Fruit fly (Drosophila melanogaster) whole organism, embryonic: ENCODE results near the gene Pvf3.

ENCODE experiments used
- Atf3 ChIP-seq: fragments of 200-800 bp; sonication (Bioruptor generic); optimal IDR thresholded peaks from 3 replicates; lab custom pipeline; 2016; ENCODE audit warnings: missing biosample characterization, missing genetic modification characterization
- CG10543 ChIP-seq: fragments of 200-800 bp; sonication (Bioruptor generic); optimal IDR thresholded peaks from 3 replicates; lab custom pipeline; 2017; ENCODE audit warnings: missing biosample characterization, mild to moderate bottlenecking, missing genetic modification characterization, moderate library complexity
- CG11398 ChIP-seq: fragments of 200-800 bp; sonication (Bioruptor generic); optimal IDR thresholded peaks from 2 replicates; lab custom pipeline; 2016; ENCODE audit warnings: missing biosample characterization, missing genetic modification characterization
- CG14965 ChIP-seq: fragments of 200-800 bp; sonication (Bioruptor generic); optimal IDR thresholded peaks from 2 replicates; lab custom pipeline; 2016; ENCODE audit warnings: missing biosample characterization, missing genetic modification characterization, borderline replicate concordance
- CG1603 ChIP-seq: fragments of 200-800 bp; sonication (Bioruptor generic); optimal IDR thresholded peaks from 2 replicates; lab custom pipeline; 2019; ENCODE audit warnings: missing biosample characterization, mild to moderate bottlenecking, missing genetic modification characterization, moderate library complexity
- CG1647 ChIP-seq: fragments of 200-800 bp; sonication (Bioruptor generic); optimal IDR thresholded peaks from 3 replicates; lab custom pipeline; 2016; ENCODE audit warnings: missing biosample characterization, missing genetic modification characterization
- CG16813 ChIP-seq: fragments of 200-800 bp; sonication (Bioruptor generic); IDR thresholded peaks from 3 replicates; pipeline ENCODE4 v1.3.6; 2022; ENCODE audit warnings: missing biosample characterization, missing genetic modification characterization; ENCODE audit not compliant: partially characterized antibody
- CG2199 ChIP-seq: fragments of 200-800 bp; sonication (Bioruptor generic); IDR thresholded peaks from 3 replicates; pipeline ENCODE4 v1.3.6; 2022; ENCODE audit warnings: missing biosample characterization, missing genetic modification characterization
- CG2875 ChIP-seq: fragments of 200-800 bp; sonication (Bioruptor generic); optimal IDR thresholded peaks from 2 replicates; lab custom pipeline; 2017; ENCODE audit warnings: missing biosample characterization, mild to moderate bottlenecking, missing genetic modification characterization, missing genetic modification reagents
- CG3163 ChIP-seq: fragments of 200-800 bp; sonication (Bioruptor generic); optimal IDR thresholded peaks from 3 replicates; lab custom pipeline; 2016; ENCODE audit warnings: missing biosample characterization, missing genetic modification characterization
- CG32767 ChIP-seq: fragments of 200-800 bp; sonication (Bioruptor generic); IDR thresholded peaks from 2 replicates; pipeline ENCODE4 v1.3.6; 2022; ENCODE audit warnings: missing biosample characterization, missing genetic modification characterization
- CG32772 ChIP-seq: fragments of 200-800 bp; sonication (Bioruptor generic); IDR thresholded peaks from 2 replicates; pipeline ENCODE4 v1.3.6; 2022; ENCODE audit warnings: missing biosample characterization, missing genetic modification characterization
- CG3407 ChIP-seq: fragments of 200-800 bp; sonication (Bioruptor generic); optimal IDR thresholded peaks from 2 replicates; lab custom pipeline; 2018; ENCODE audit warnings: missing biosample characterization, mild to moderate bottlenecking, missing genetic modification characterization
- CG3847 ChIP-seq: fragments of 200-800 bp; sonication (Bioruptor generic); IDR thresholded peaks from 2 replicates; pipeline ENCODE4 v1.3.6; 2022; ENCODE audit warnings: missing biosample characterization, missing genetic modification characterization
- CG6813 ChIP-seq: fragments of 200-800 bp; sonication (Bioruptor generic); optimal IDR thresholded peaks from 2 replicates; lab custom pipeline; 2017; ENCODE audit warnings: missing biosample characterization, missing genetic modification characterization, mild to moderate bottlenecking, moderate library complexity, missing genetic modification reagents
- CG7357 ChIP-seq: fragments of 200-800 bp; sonication (Bioruptor generic); IDR thresholded peaks from 3 replicates; pipeline ENCODE4 v1.3.6; 2022; ENCODE audit warnings: missing biosample characterization, missing genetic modification characterization
- CG7963 ChIP-seq: fragments of 200-800 bp; sonication (Bioruptor generic); IDR thresholded peaks from 3 replicates; pipeline ENCODE4 v1.3.6; 2022; ENCODE audit warnings: missing biosample characterization, missing genetic modification characterization; ENCODE audit not compliant: partially characterized antibody
- CG8089 ChIP-seq: fragments of 200-800 bp; sonication (Bioruptor generic); optimal IDR thresholded peaks from 3 replicates; lab custom pipeline; 2016; ENCODE audit warnings: missing biosample characterization, missing genetic modification characterization
- CG8290 ChIP-seq, 3 experiments: fragments of 200-800 bp; sonication (Bioruptor generic); optimal IDR thresholded peaks; 2 replicates each; lab custom pipeline; 2016 to 2019; ENCODE audit warnings: missing biosample characterization in 3 of 3, missing genetic modification characterization in 3 of 3, mild to moderate bottlenecking in 2 of 3, moderate library complexity in 1 of 3
- Dfd ChIP-seq, 2 experiments: fragments of >200 bp; optimal IDR thresholded peaks; 2 replicates each; lab custom pipeline; 2017; ENCODE audit warnings: missing biosample characterization in 2 of 2, missing genetic modification characterization in 2 of 2
- Dref ChIP-seq: fragments of 200-800 bp; sonication (Bioruptor generic); IDR thresholded peaks from 2 replicates; pipeline ENCODE4 v1.3.6; 2022; ENCODE audit warnings: missing biosample characterization, missing genetic modification characterization
- Elba2 ChIP-seq: fragments of 200-800 bp; sonication (Bioruptor generic); optimal IDR thresholded peaks from 3 replicates; lab custom pipeline; 2016; ENCODE audit warnings: missing biosample characterization, missing genetic modification characterization
- Hmr ChIP-seq: fragments of 200-800 bp; sonication (Bioruptor generic); optimal IDR thresholded peaks from 3 replicates; lab custom pipeline; 2017; ENCODE audit warnings: mild to moderate bottlenecking, missing biosample characterization, missing genetic modification reagents, missing genetic modification characterization
- NC2α ChIP-seq: fragments of 200-800 bp; sonication (Bioruptor generic); optimal IDR thresholded peaks from 2 replicates; lab custom pipeline; 2016; ENCODE audit warnings: missing biosample characterization, missing genetic modification characterization
- Nf-YB ChIP-seq: fragments of 200-800 bp; sonication (Bioruptor generic); optimal IDR thresholded peaks from 3 replicates; lab custom pipeline; 2019; ENCODE audit warnings: missing biosample characterization, mild to moderate bottlenecking, missing genetic modification characterization, moderate library complexity
- Ravus ChIP-seq: fragments of 200-800 bp; sonication (Bioruptor generic); IDR thresholded peaks from 2 replicates; pipeline ENCODE4 v1.3.6; 2022; ENCODE audit warnings: missing biosample characterization, missing genetic modification characterization
- Side ChIP-seq: fragments of 200-800 bp; sonication (Bioruptor generic); optimal IDR thresholded peaks from 2 replicates; lab custom pipeline; 2016; ENCODE audit warnings: missing biosample characterization, missing genetic modification characterization
- YL-1 ChIP-seq: fragments of 200-800 bp; sonication (Bioruptor generic); optimal IDR thresholded peaks from 3 replicates; lab custom pipeline; 2017; ENCODE audit warnings: missing biosample characterization, mild to moderate bottlenecking, missing genetic modification characterization
- ase ChIP-seq: fragments of 200-800 bp; sonication (Bioruptor generic); IDR thresholded peaks from 3 replicates; pipeline ENCODE4 v1.3.6; 2022; ENCODE audit warnings: missing biosample characterization, missing genetic modification characterization
- caup ChIP-seq: fragments of 200-800 bp; sonication (Bioruptor generic); optimal IDR thresholded peaks from 3 replicates; lab custom pipeline; 2017; ENCODE audit warnings: missing biosample characterization, mild to moderate bottlenecking, missing genetic modification characterization, moderate library complexity; ENCODE audit not compliant: severe bottlenecking
- chif ChIP-seq, 2 experiments: fragments of 200-800 bp; sonication (Bioruptor generic); optimal IDR thresholded peaks; 3 replicates each; lab custom pipeline; 2016; ENCODE audit warnings: missing biosample characterization in 2 of 2, missing genetic modification characterization in 2 of 2
- chm ChIP-seq: fragments of 200-800 bp; sonication (Bioruptor generic); IDR thresholded peaks from 2 replicates; pipeline ENCODE4 v1.3.6; 2022; ENCODE audit warnings: missing biosample characterization, missing genetic modification characterization
- danr ChIP-seq: fragments of 200-800 bp; sonication (Bioruptor generic); IDR thresholded peaks from 2 replicates; pipeline ENCODE4 v1.3.6; 2022; ENCODE audit warnings: missing biosample characterization, missing genetic modification characterization
- dati ChIP-seq: fragments of 200-800 bp; sonication (Bioruptor generic); IDR thresholded peaks from 2 replicates; pipeline ENCODE4 v1.3.6; 2022; ENCODE audit warnings: missing biosample characterization, missing genetic modification characterization
- dm ChIP-seq: fragments of 200-800 bp; sonication (Bioruptor generic); optimal IDR thresholded peaks from 3 replicates; lab custom pipeline; 2016; ENCODE audit warnings: missing biosample characterization, missing genetic modification characterization
- emc ChIP-seq: fragments of 200-800 bp; sonication (Bioruptor generic); optimal IDR thresholded peaks from 2 replicates; lab custom pipeline; 2016; ENCODE audit warnings: missing biosample characterization, missing genetic modification characterization
- ems ChIP-seq: fragments of 200-800 bp; sonication (Bioruptor generic); optimal IDR thresholded peaks from 3 replicates; lab custom pipeline; 2016; ENCODE audit warnings: missing biosample characterization, missing genetic modification characterization
- ewg ChIP-seq: fragments of 200-800 bp; sonication (Bioruptor generic); optimal IDR thresholded peaks from 3 replicates; lab custom pipeline; 2017; ENCODE audit warnings: mild to moderate bottlenecking, missing biosample characterization, missing genetic modification reagents, missing genetic modification characterization
- fru ChIP-seq: fragments of >200 bp; optimal IDR thresholded peaks from 2 replicates; lab custom pipeline; 2017
- grau ChIP-seq: fragments of 200-800 bp; optimal IDR thresholded peaks from 3 replicates; lab custom pipeline; 2019; ENCODE audit warnings: missing biosample characterization, mild to moderate bottlenecking, missing genetic modification characterization, moderate library complexity
- gsb-n ChIP-seq: fragments of 200-800 bp; sonication (Bioruptor generic); optimal IDR thresholded peaks from 3 replicates; lab custom pipeline; 2018; ENCODE audit warnings: missing biosample characterization, mild to moderate bottlenecking, missing genetic modification characterization
- insv ChIP-seq, 2 experiments: fragments of 200-800 bp; sonication (Bioruptor generic); optimal IDR thresholded peaks; 3 replicates each; lab custom pipeline; 2016 to 2018; ENCODE audit warnings: missing biosample characterization in 2 of 2, missing genetic modification characterization in 2 of 2
- mirr ChIP-seq: fragments of 200-800 bp; sonication (Bioruptor generic); optimal IDR thresholded peaks from 3 replicates; lab custom pipeline; 2018; ENCODE audit warnings: missing biosample characterization, mild to moderate bottlenecking, missing genetic modification characterization
- psq ChIP-seq: fragments of 200-800 bp; sonication (Bioruptor generic); optimal IDR thresholded peaks from 2 replicates; lab custom pipeline; 2017; ENCODE audit warnings: missing biosample characterization, missing genetic modification characterization
- shn ChIP-seq: fragments of 200-800 bp; sonication (Bioruptor generic); optimal IDR thresholded peaks from 3 replicates; lab custom pipeline; 2016; ENCODE audit warnings: missing biosample characterization, missing genetic modification characterization
- sqz ChIP-seq: fragments of 200-800 bp; sonication (Bioruptor generic); optimal IDR thresholded peaks from 3 replicates; lab custom pipeline; 2018; ENCODE audit warnings: missing biosample characterization, mild to moderate bottlenecking, missing genetic modification characterization
- tll ChIP-seq, 2 experiments: fragments of 200-800 bp in 1 of 2; fragments of >200 bp in 1 of 2; sonication (Bioruptor generic) in 1 of 2; optimal IDR thresholded peaks; 2 replicates each; lab custom pipeline; 2017 to 2019; ENCODE audit warnings: missing biosample characterization in 2 of 2, missing genetic modification characterization in 2 of 2, mild to moderate bottlenecking in 1 of 2, moderate library complexity in 1 of 2
- toy ChIP-seq: fragments of 200-800 bp; sonication (Bioruptor generic); IDR thresholded peaks from 2 replicates; pipeline ENCODE4 v1.3.6; 2022; ENCODE audit warnings: missing biosample characterization, missing genetic modification characterization
- trh ChIP-seq: fragments of 200-800 bp; sonication (Bioruptor generic); optimal IDR thresholded peaks from 2 replicates; lab custom pipeline; 2016; ENCODE audit warnings: missing biosample characterization, missing genetic modification characterization
- tup ChIP-seq: fragments of 200-800 bp; sonication (Bioruptor generic); optimal IDR thresholded peaks from 2 replicates; lab custom pipeline; 2016; ENCODE audit warnings: missing biosample characterization, mild to moderate bottlenecking, missing genetic modification characterization, moderate library complexity
- twi ChIP-seq: fragments of 200-800 bp; optimal IDR thresholded peaks from 2 replicates; lab custom pipeline; 2019; ENCODE audit warnings: missing biosample characterization, mild to moderate bottlenecking, missing genetic modification characterization, moderate library complexity
- z ChIP-seq: fragments of 200-800 bp; sonication (Bioruptor generic); IDR thresholded peaks from 3 replicates; pipeline ENCODE4 v1.3.6; 2022; ENCODE audit warnings: missing biosample characterization, missing genetic modification characterization

Gene Pvf3

dm6 chr2L:7148919-7149318 is 8.6 kb downstream of the Pvf3 start (continued):
- TF ChIP-seq CG6813 (GFP tag; lab: Kevin White, UChicago): no peak
- no peak for TF ChIP-seq tup (GFP tag; lab: Kevin White, UChicago)
- no peak for TF ChIP-seq Atf3 (GFP tag; lab: Kevin White, UChicago)
- no peak for TF ChIP-seq z (GFP tag; lab: Robert Waterston, UW)
- no peak for TF ChIP-seq trh (GFP tag; lab: Kevin White, UChicago)
- TF ChIP-seq NC2α (GFP tag; lab: Kevin White, UChicago): no peak
- no peak for TF ChIP-seq CG10543 (GFP tag; lab: Kevin White, UChicago)
- no peak for TF ChIP-seq CG8089 (GFP tag; lab: Kevin White, UChicago)
- TF ChIP-seq CG1603 (tag; lab: Kevin White, UChicago): peak; percentile 60
- no peak for TF ChIP-seq tll (GFP tag; optimal IDR thresholded peaks at IDR 0.05; lab: Kevin White, UChicago)
- no peak for TF ChIP-seq Dref (GFP tag; lab: Robert Waterston, UW)
- TF ChIP-seq Nf-YB (GFP tag; lab: Kevin White, UChicago): no peak
- no peak for TF ChIP-seq twi (tag; lab: Kevin White, UChicago)
- TF ChIP-seq CG2199 (GFP tag; lab: Robert Waterston, UW): no peak
- no peak for TF ChIP-seq CG8290 (GFP tag; optimal IDR thresholded peaks at IDR 0.05; lab: Kevin White, UChicago)
- TF ChIP-seq CG8290 (tag; optimal IDR thresholded peaks at IDR 0.05; lab: Kevin White, UChicago): peak in 1 of 2 experiments; percentile 25
- TF ChIP-seq Dfd (GFP tag; optimal IDR thresholded peaks at IDR 0.05; lab: Kevin White, UChicago): no peak
- no peak for TF ChIP-seq CG3163
- peak; percentile 13 for TF ChIP-seq CG2875 (GFP tag; lab: Kevin White, UChicago)
- no peak for TF ChIP-seq danr (GFP tag; lab: Robert Waterston, UW)
- TF ChIP-seq emc: no peak
- peak; percentile 23; the same call in 1 of the 2 replicates for TF ChIP-seq CG32767 (GFP tag; lab: Robert Waterston, UW)
- no peak for TF ChIP-seq Hmr
- TF ChIP-seq Ravus (GFP tag; lab: Robert Waterston, UW): no peak
- TF ChIP-seq sqz: no peak
- TF ChIP-seq mirr: no peak
- TF ChIP-seq chm (GFP tag; lab: Robert Waterston, UW): no peak
- 0 out of 3 replicates have a peak, but pooled peaks have one; percentile 28 for TF ChIP-seq CG7357 (GFP tag; lab: Robert Waterston, UW)
- no peak for TF ChIP-seq CG11398 (GFP tag; lab: Kevin White, UChicago)
- no peak for TF ChIP-seq CG14965 (GFP tag; lab: Kevin White, UChicago)
- TF ChIP-seq psq: no peak
- no peak for TF ChIP-seq CG16813 (GFP tag; lab: Robert Waterston, UW)
- no peak for TF ChIP-seq ase (GFP tag; lab: Robert Waterston, UW)
- TF ChIP-seq YL-1: no peak
- peak; percentile 83 for TF ChIP-seq grau (tag; lab: Kevin White, UChicago)
- no peak for TF ChIP-seq dm
- TF ChIP-seq ewg: peak; percentile 3
- TF ChIP-seq Side: peak; percentile 17
- peak; percentile 31 to 36 for TF ChIP-seq chif (GFP tag; optimal IDR thresholded peaks at IDR 0.05; lab: Kevin White, UChicago)
- TF ChIP-seq CG7963 (GFP tag; lab: Robert Waterston, UW): no peak
- TF ChIP-seq ems (GFP tag; lab: Kevin White, UChicago): no peak
- no peak for TF ChIP-seq CG3847 (GFP tag; lab: Robert Waterston, UW)
- TF ChIP-seq fru (lab: Kevin White, UChicago): no peak
- TF ChIP-seq CG3407 (GFP tag; lab: Kevin White, UChicago): no peak
- TF ChIP-seq CG32772 (GFP tag; lab: Robert Waterston, UW): peak; percentile 67
- TF ChIP-seq insv (GFP tag; optimal IDR thresholded peaks at IDR 0.05; lab: Kevin White, UChicago): no peak
- no peak for TF ChIP-seq Elba2 (GFP tag; lab: Kevin White, UChicago)
- TF ChIP-seq shn (GFP tag; lab: Kevin White, UChicago): peak; percentile 22
- no peak for TF ChIP-seq dati (GFP tag; lab: Robert Waterston, UW)
- no peak for TF ChIP-seq CG1647 (GFP tag; lab: Kevin White, UChicago)
- TF ChIP-seq caup: no peak
- TF ChIP-seq gsb-n (tag; lab: Kevin White, UChicago): peak; percentile 24
- TF ChIP-seq toy (GFP tag; lab: Robert Waterston, UW): no peak
